Worm (Caenorhabditis elegans) whole organism, young adult: ENCODE measurements around the gene dhhc-14.

Experiments used
- atf-7 ChIP-seq: sonication (generic microtip); optimal IDR thresholded peaks from 2 replicates; lab custom pipeline; 2017; ENCODE audit warnings: mild to moderate bottlenecking, missing genetic modification characterization, missing compliant biosample characterization
- ceh-91 ChIP-seq: fragments of 200-800 bp; sonication (Bioruptor generic); IDR thresholded peaks from 2 replicates; pipeline ENCODE4 v1.3.6; 2022; ENCODE audit warnings: missing genetic modification reagents, missing genetic modification characterization, missing compliant biosample characterization
- dpl-1 ChIP-seq: fragments of 150-350 bp; optimal IDR thresholded peaks from 2 replicates; lab custom pipeline; 2014; ENCODE audit warnings: missing biosample characterization, missing genetic modification reagents, missing genetic modification characterization
- efl-1 ChIP-seq: fragments of 150-350 bp; optimal IDR thresholded peaks from 2 replicates; lab custom pipeline; 2014; ENCODE audit warnings: missing biosample characterization, missing genetic modification reagents, missing genetic modification characterization
- egl-44 ChIP-seq: fragments of 200-800 bp; sonication (Bioruptor generic); IDR thresholded peaks from 2 replicates; pipeline ENCODE4 v1.3.6; 2022; ENCODE audit warnings: missing genetic modification reagents, missing genetic modification characterization, missing compliant biosample characterization
- let-607 ChIP-seq, 2 experiments: fragments of 200-800 bp in 1 of 2; sonication (Bioruptor generic) in 1 of 2; sonication (generic microtip) in 1 of 2; optimal IDR thresholded peaks; 2 replicates each; lab custom pipeline; 2016 to 2018; ENCODE audit warnings: mild to moderate bottlenecking in 2 of 2, missing compliant biosample characterization in 2 of 2, missing genetic modification characterization in 2 of 2, moderate library complexity in 2 of 2, missing genotype in 1 of 2
- nhr-120 ChIP-seq: fragments of 200-800 bp; sonication (Bioruptor generic); IDR thresholded peaks from 2 replicates; pipeline ENCODE4 v1.3.6; 2022; ENCODE audit warnings: missing genetic modification characterization, missing compliant biosample characterization
- sdz-38 ChIP-seq: sonication (generic microtip); optimal IDR thresholded peaks from 2 replicates; lab custom pipeline; 2016; ENCODE audit warnings: missing genotype, missing genetic modification characterization, missing compliant biosample characterization
- sea-2 ChIP-seq: fragments of 200-800 bp; sonication (Bioruptor generic); IDR thresholded peaks from 2 replicates; pipeline ENCODE4 v1.3.6; 2022; ENCODE audit warnings: missing genetic modification characterization, missing compliant biosample characterization
- ztf-26 ChIP-seq: sonication (generic microtip); optimal IDR thresholded peaks from 2 replicates; lab custom pipeline; 2017; ENCODE audit warnings: missing genetic modification characterization, missing compliant biosample characterization

- TF ChIP-seq nhr-120 (GFP tag; lab: Robert Waterston, UW) (no peak), atf-7 (tag; lab: Kevin White, UChicago) (no peak), efl-1 (GFP tag; lab: Kevin White, UChicago) (no peak), egl-44 (no peak), sdz-38 (tag; lab: Kevin White, UChicago) (no peak), dpl-1 (GFP tag; lab: Kevin White, UChicago) (no peak), sea-2 (GFP tag; lab: Robert Waterston, UW) (no peak), ceh-91 (GFP tag; lab: Robert Waterston, UW) (no peak), let-607 (tag; optimal IDR thresholded peaks at IDR 0.05; lab: Kevin White, UChicago) (no peak), ztf-26 (tag; lab: Kevin White, UChicago) (no peak)
Measured at ce11 chrX:8536791-8537190, 15.3 kb upstream of the dhhc-14 start, which contains the start of gene nspc-3.
